Fruit fly (Drosophila melanogaster): ENCODE results near the gene wake.

Gene wake

dm6 chr3R:22627936-22628513 lies 11.6 kb upstream of the wake start (continued):
- TF ChIP-seq pita (GFP tag; optimal IDR thresholded peaks at IDR 0.05): no peak
- peak in 1 of 2 experiments; percentile 1 for TF ChIP-seq Pdp1 (GFP tag; optimal IDR thresholded peaks at IDR 0.05)
- TF ChIP-seq zen (tag; optimal IDR thresholded peaks at IDR 0.05): no peak
- no peak for TF ChIP-seq tll (GFP tag; optimal IDR thresholded peaks at IDR 0.05)
- no peak for TF ChIP-seq Trl (optimal IDR thresholded peaks at IDR 0.05)
- no peak for TF ChIP-seq Trl (GFP tag; optimal IDR thresholded peaks at IDR 0.05)
- no peak for TF ChIP-seq Deaf1 (tag; optimal IDR thresholded peaks at IDR 0.05)
- TF ChIP-seq CG14710 (tag; optimal IDR thresholded peaks at IDR 0.05): no peak
- TF ChIP-seq crp (GFP tag; optimal IDR thresholded peaks at IDR 0.05): no peak
- TF ChIP-seq CG11504 (tag; optimal IDR thresholded peaks at IDR 0.05): peak; percentile 54
- TF ChIP-seq Xrp1 (GFP tag; IDR thresholded peaks at IDR 0.05): no peak
- no peak for TF ChIP-seq pnt (GFP tag; optimal IDR thresholded peaks at IDR 0.05)
- no peak for TF ChIP-seq lola (GFP tag; optimal IDR thresholded peaks at IDR 0.05)
- TF ChIP-seq Xbp1 (GFP tag; optimal IDR thresholded peaks at IDR 0.05): peak; percentile 44
- no peak for TF ChIP-seq sisA (GFP tag; IDR thresholded peaks at IDR 0.05)
- no peak for TF ChIP-seq Ptx1 (GFP tag; IDR thresholded peaks at IDR 0.05)
- TF ChIP-seq pum (GFP tag; optimal IDR thresholded peaks at IDR 0.05): no peak
- no peak for TF ChIP-seq CG15696 (tag; optimal IDR thresholded peaks at IDR 0.05)
- 0 out of 3 replicates have a peak, but pooled peaks have one; percentile 38 for TF ChIP-seq CG2889 (GFP tag; IDR thresholded peaks at IDR 0.05)
- TF ChIP-seq bcd (GFP tag; optimal IDR thresholded peaks at IDR 0.05): no peak
- TF ChIP-seq bsh (GFP tag; optimal IDR thresholded peaks at IDR 0.05): peak in 1 of 2 experiments; percentile 49
- TF ChIP-seq CG8089 (GFP tag; optimal IDR thresholded peaks at IDR 0.05): no peak
- peak; percentile 32; the same call in 1 of the 2 replicates for TF ChIP-seq CG3847 (GFP tag; IDR thresholded peaks at IDR 0.05)
- TF ChIP-seq insv (GFP tag; optimal IDR thresholded peaks at IDR 0.05): no peak
- no peak for TF ChIP-seq Dp (GFP tag; optimal IDR thresholded peaks at IDR 0.05)

- TF ChIP-seq CG14667 (GFP tag; IDR thresholded peaks at IDR 0.05) (no peak), Blimp-1 (GFP tag; optimal IDR thresholded peaks at IDR 0.05) (peak; percentile 8), CG7556 (GFP tag; optimal IDR thresholded peaks at IDR 0.05) (peak; percentile 36), CG15479 (GFP tag; optimal IDR thresholded peaks at IDR 0.05) (no peak), Ada2b (GFP tag; IDR thresholded peaks at IDR 0.05) (no peak), emc (GFP tag; optimal IDR thresholded peaks at IDR 0.05) (no peak), run (tag; optimal IDR thresholded peaks at IDR 0.05) (no peak), slp2 (GFP tag; optimal IDR thresholded peaks at IDR 0.05) (no peak), stc (GFP tag; IDR thresholded peaks at IDR 0.05) (no peak), ftz-f1 (GFP tag; optimal IDR thresholded peaks at IDR 0.05) (no peak), toy (GFP tag; IDR thresholded peaks at IDR 0.05) (no peak), esg (GFP tag; conservative IDR thresholded peaks at IDR 0.05) (no peak), gem (tag; optimal IDR thresholded peaks at IDR 0.05) (peak; percentile 62), yki (optimal IDR thresholded peaks at IDR 0.05) (no peak), CG13424 (tag; optimal IDR thresholded peaks at IDR 0.05) (peak; percentile 13), CG3065 (GFP tag; optimal IDR thresholded peaks at IDR 0.05) (no peak), fd64A (GFP tag; optimal IDR thresholded peaks at IDR 0.05) (no peak), ash1 (GFP tag; optimal IDR thresholded peaks at IDR 0.05) (no peak), CG31441 (GFP tag; IDR thresholded peaks at IDR 0.05) (0 out of 2 replicates have a peak, but pooled peaks have one; percentile 20), CG1529 (GFP tag; optimal IDR thresholded peaks at IDR 0.05) (no peak), CG8290 (GFP tag; optimal IDR thresholded peaks at IDR 0.05) (no peak), CG8290 (tag; optimal IDR thresholded peaks at IDR 0.05) (no peak), gcm2 (GFP tag; optimal IDR thresholded peaks at IDR 0.05) (no peak), CG10267 (tag; optimal IDR thresholded peaks at IDR 0.05) (peak; percentile 1), Lim3 (GFP tag; IDR thresholded peaks at IDR 0.05) (no peak), CG42726 (GFP tag; IDR thresholded peaks at IDR 0.05; ENCODE audit: partially characterized antibody) (no peak), eyg (GFP tag; optimal IDR thresholded peaks at IDR 0.05) (no peak)
Measured at dm6 chr3R:22629174-22629573, 10.4 kb upstream of the wake start.
